Worm (Caenorhabditis elegans) whole organism, mixed stage, embryonic: ENCODE results near the gene vha-20.

Source experiments
- M03D4.4 ChIP-seq: sonication (generic microtip); optimal IDR thresholded peaks from 2 replicates; lab custom pipeline; 2017; ENCODE audit warnings: mild to moderate bottlenecking, missing genetic modification characterization, missing compliant biosample characterization
- bed-3 ChIP-seq: fragments of 200-800 bp; sonication (Bioruptor generic); optimal IDR thresholded peaks from 3 replicates; lab custom pipeline; 2018; ENCODE audit warnings: mild to moderate bottlenecking, missing genetic modification characterization, moderate library complexity, missing compliant biosample characterization
- blmp-1 ChIP-seq: fragments of 150-350 bp; optimal IDR thresholded peaks from 2 replicates; lab custom pipeline; 2014; ENCODE audit warnings: missing biosample characterization, missing genetic modification characterization
- ceh-39 ChIP-seq: fragments of 150-350 bp; optimal IDR thresholded peaks from 2 replicates; lab custom pipeline; 2014; ENCODE audit warnings: missing biosample characterization, missing genetic modification characterization
- ceh-43 ChIP-seq: fragments of 200-800 bp; sonication (Bioruptor generic); optimal IDR thresholded peaks from 2 replicates; lab custom pipeline; 2018; ENCODE audit warnings: mild to moderate bottlenecking, missing genetic modification characterization, moderate library complexity, missing compliant biosample characterization
- ceh-83 ChIP-seq: fragments of 200-800 bp; sonication (Bioruptor generic); optimal IDR thresholded peaks from 2 replicates; lab custom pipeline; 2018; ENCODE audit warnings: mild to moderate bottlenecking, missing genetic modification characterization, missing compliant biosample characterization
- ces-1 ChIP-seq: fragments of 150-350 bp; optimal IDR thresholded peaks from 2 replicates; lab custom pipeline; 2014; ENCODE audit warnings: missing biosample characterization, missing genetic modification reagents, missing genetic modification characterization
- drap-1 ChIP-seq: fragments of 200-800 bp; sonication (Bioruptor generic); optimal IDR thresholded peaks from 3 replicates; lab custom pipeline; 2018; ENCODE audit warnings: mild to moderate bottlenecking, missing genetic modification characterization, missing compliant biosample characterization
- elt-1 ChIP-seq: sonication (generic microtip); optimal IDR thresholded peaks from 2 replicates; lab custom pipeline; 2017; ENCODE audit warnings: missing genetic modification characterization, mild to moderate bottlenecking, missing compliant biosample characterization, antibody characterized with exemption, moderate library complexity, borderline replicate concordance; ENCODE audit not compliant: insufficient read depth
- elt-3 ChIP-seq: fragments of 150-350 bp; optimal IDR thresholded peaks from 2 replicates; lab custom pipeline; 2014; ENCODE audit warnings: missing biosample characterization, missing genetic modification characterization
- flh-1 ChIP-seq: fragments of 200-800 bp; sonication (Bioruptor generic); optimal IDR thresholded peaks from 2 replicates; lab custom pipeline; 2018; ENCODE audit warnings: mild to moderate bottlenecking, missing genetic modification characterization, moderate library complexity, missing compliant biosample characterization
- ham-2 ChIP-seq: fragments of 200-800 bp; sonication (Bioruptor generic); optimal IDR thresholded peaks from 2 replicates; lab custom pipeline; 2018; ENCODE audit warnings: mild to moderate bottlenecking, missing genetic modification characterization, missing compliant biosample characterization
- hlh-1 ChIP-seq: fragments of 150-350 bp; optimal IDR thresholded peaks from 2 replicates; lab custom pipeline; 2014; ENCODE audit warnings: missing biosample characterization, missing genetic modification reagents, missing genetic modification characterization
- lin-13 ChIP-seq: fragments of 150-350 bp; optimal IDR thresholded peaks from 2 replicates; lab custom pipeline; 2014; ENCODE audit warnings: missing biosample characterization, missing genetic modification characterization
- lsy-2 ChIP-seq: fragments of 150-350 bp; optimal IDR thresholded peaks from 2 replicates; lab custom pipeline; 2014; ENCODE audit warnings: missing biosample characterization, missing genetic modification characterization
- mab-5 ChIP-seq: fragments of 150-350 bp; optimal IDR thresholded peaks from 2 replicates; lab custom pipeline; 2014; ENCODE audit warnings: missing biosample characterization, missing genetic modification characterization
- mep-1 ChIP-seq: fragments of 150-350 bp; optimal IDR thresholded peaks from 2 replicates; lab custom pipeline; 2017; ENCODE audit warnings: missing biosample characterization, missing genetic modification reagents, missing genetic modification characterization, inconsistent platforms
- mls-2 ChIP-seq: sonication (generic microtip); optimal IDR thresholded peaks from 2 replicates; lab custom pipeline; 2016; ENCODE audit warnings: mild to moderate bottlenecking, missing genetic modification characterization, moderate library complexity, missing compliant biosample characterization
- nhr-12 ChIP-seq: fragments of 150-350 bp; optimal IDR thresholded peaks from 2 replicates; lab custom pipeline; 2014; ENCODE audit warnings: missing biosample characterization, missing genetic modification characterization
- nhr-2 ChIP-seq: fragments of 150-350 bp; optimal IDR thresholded peaks from 2 replicates; lab custom pipeline; 2014; ENCODE audit warnings: missing biosample characterization, missing genetic modification characterization
- nhr-237 ChIP-seq: fragments of 150-350 bp; optimal IDR thresholded peaks from 2 replicates; lab custom pipeline; 2014; ENCODE audit warnings: missing biosample characterization, missing genetic modification characterization
- nhr-28 ChIP-seq: fragments of 150-350 bp; optimal IDR thresholded peaks from 2 replicates; lab custom pipeline; 2014; ENCODE audit warnings: missing biosample characterization, missing genetic modification characterization
- nhr-76 ChIP-seq: sonication (generic microtip); optimal IDR thresholded peaks from 2 replicates; lab custom pipeline; 2017; ENCODE audit warnings: missing biosample characterization, missing genetic modification characterization
- pha-4 ChIP-seq: fragments of 150-350 bp; optimal IDR thresholded peaks from 2 replicates; lab custom pipeline; 2018; ENCODE audit warnings: missing biosample characterization, missing genetic modification reagents, missing genetic modification characterization
- sem-2 ChIP-seq: fragments of 200-800 bp; sonication (Bioruptor generic); optimal IDR thresholded peaks from 2 replicates; lab custom pipeline; 2018; ENCODE audit warnings: mild to moderate bottlenecking, missing genetic modification characterization, missing compliant biosample characterization
- sptf-1 ChIP-seq: sonication (generic microtip); optimal IDR thresholded peaks from 2 replicates; lab custom pipeline; 2017; ENCODE audit warnings: mild to moderate bottlenecking, missing genetic modification characterization, moderate library complexity, missing compliant biosample characterization
- tbx-8 ChIP-seq: fragments of 200-800 bp; sonication (Bioruptor generic); optimal IDR thresholded peaks from 2 replicates; lab custom pipeline; 2018; ENCODE audit warnings: mild to moderate bottlenecking, missing genetic modification characterization, moderate library complexity, missing compliant biosample characterization
- unc-120 ChIP-seq: sonication (generic microtip); optimal IDR thresholded peaks from 2 replicates; lab custom pipeline; 2017; ENCODE audit warnings: missing genetic modification characterization, missing compliant biosample characterization; ENCODE audit not compliant: poor library complexity, severe bottlenecking
- unc-39 ChIP-seq: fragments of 150-350 bp; optimal IDR thresholded peaks from 2 replicates; lab custom pipeline; 2014; ENCODE audit warnings: missing biosample characterization, missing genetic modification characterization
- unc-62 ChIP-seq: fragments of 150-350 bp; optimal IDR thresholded peaks from 2 replicates; lab custom pipeline; 2014; ENCODE audit warnings: missing biosample characterization, missing genetic modification reagents, missing genetic modification characterization
- zip-8 ChIP-seq: fragments of 150-350 bp; optimal IDR thresholded peaks from 2 replicates; lab custom pipeline; 2014; ENCODE audit warnings: missing biosample characterization, missing genetic modification characterization
- ztf-11 ChIP-seq: fragments of 150-350 bp; optimal IDR thresholded peaks from 2 replicates; lab custom pipeline; 2014; ENCODE audit warnings: missing biosample characterization, missing genetic modification characterization

vha-20 gene

DNA sequence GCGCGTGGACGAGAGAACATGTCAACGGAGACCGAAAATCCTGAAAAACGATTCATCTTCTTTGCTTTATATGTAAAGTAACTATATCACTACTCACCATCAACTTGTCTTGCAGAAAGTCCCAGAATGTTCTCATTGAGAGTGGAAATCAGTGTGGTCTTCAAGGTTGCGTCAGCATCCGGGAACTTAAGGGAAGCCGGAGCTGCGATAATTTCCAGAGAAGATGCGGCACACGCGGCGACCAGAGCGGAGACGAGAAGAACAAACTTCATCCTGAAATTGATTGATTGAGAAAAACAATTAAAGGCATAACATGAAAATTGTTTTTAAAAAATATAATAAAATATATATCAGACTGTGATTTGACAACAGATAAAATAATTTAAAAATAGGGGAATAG is at the start of gene vha-20:
TSS of gene vha-20 (minus strand) at position 273 of the 400 bp plus-strand sequence.
- TF ChIP-seq unc-62 (GFP tag; lab: Kevin White, UChicago) (no peak), nhr-28 (no peak), M03D4.4 (no peak), bed-3 (GFP tag; lab: Kevin White, UChicago) (no peak)

DNA sequence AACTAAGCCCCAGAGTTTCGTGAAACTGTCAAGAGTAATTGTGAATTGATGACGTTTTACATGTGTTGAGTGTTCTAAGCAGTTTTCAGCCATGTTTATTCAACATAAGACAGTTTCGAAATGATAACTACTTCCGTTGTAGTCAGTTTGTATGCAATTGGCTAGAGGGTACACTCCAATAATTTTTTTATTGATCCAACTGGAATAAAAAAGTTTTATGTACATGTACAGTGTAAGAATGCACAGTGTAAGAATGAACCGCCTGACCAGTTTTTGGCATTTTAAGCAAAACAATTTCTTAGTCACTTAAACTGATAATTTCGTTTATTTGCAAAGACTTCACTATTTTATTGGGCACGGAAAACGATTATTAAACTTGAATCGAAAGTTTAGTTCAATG is 49.0 kb upstream of the vha-20 start:
- TF ChIP-seq ceh-43 (GFP tag; lab: Kevin White, UChicago) (no peak), drap-1 (GFP tag; lab: Kevin White, UChicago) (no peak), nhr-28 (no peak), zip-8 (tag; lab: Kevin White, UChicago) (no peak), unc-120 (tag; lab: Kevin White, UChicago) (no peak), nhr-2 (tag; lab: Kevin White, UChicago) (no peak), ces-1 (no peak), elt-1 (tag; lab: Kevin White, UChicago) (no peak), lsy-2 (tag; lab: Kevin White, UChicago) (no peak), nhr-76 (tag; lab: Kevin White, UChicago) (no peak)

DNA sequence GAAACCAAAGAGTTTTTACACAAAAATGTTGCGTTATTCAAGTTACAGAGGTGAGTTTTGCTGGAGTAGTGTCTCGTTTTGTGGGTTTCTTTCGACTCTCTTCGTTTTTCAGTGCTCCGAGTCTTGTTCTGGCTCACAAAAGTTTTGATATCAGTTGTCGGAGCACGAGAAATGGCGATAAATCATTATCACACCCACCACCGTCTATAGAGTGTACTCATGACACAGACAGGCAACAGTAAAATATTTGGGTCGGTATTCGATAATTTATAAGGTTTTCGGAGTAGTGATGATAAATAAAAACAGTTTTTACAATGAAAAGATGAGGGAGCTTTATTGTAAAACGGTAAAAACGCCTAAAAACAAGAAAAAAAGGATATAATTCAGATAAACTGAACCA is 43.6 kb upstream of the vha-20 start, which contains the start of gene ceh-37:
TSS of gene ceh-37 (minus strand) at position 59 of the 400 bp plus-strand sequence.
- no peak for TF ChIP-seq nhr-237 (tag; lab: Kevin White, UChicago)
- no peak for TF ChIP-seq sem-2 (GFP tag; lab: Kevin White, UChicago)
- TF ChIP-seq drap-1 (GFP tag; lab: Kevin White, UChicago): no peak
- no peak for TF ChIP-seq ceh-39 (tag; lab: Kevin White, UChicago)
- TF ChIP-seq ceh-83 (GFP tag; lab: Kevin White, UChicago): no peak
- TF ChIP-seq mls-2 (tag; lab: Kevin White, UChicago): no peak
- no peak for TF ChIP-seq unc-120 (tag; lab: Kevin White, UChicago)
- no peak for TF ChIP-seq unc-62 (GFP tag; lab: Kevin White, UChicago)

DNA sequence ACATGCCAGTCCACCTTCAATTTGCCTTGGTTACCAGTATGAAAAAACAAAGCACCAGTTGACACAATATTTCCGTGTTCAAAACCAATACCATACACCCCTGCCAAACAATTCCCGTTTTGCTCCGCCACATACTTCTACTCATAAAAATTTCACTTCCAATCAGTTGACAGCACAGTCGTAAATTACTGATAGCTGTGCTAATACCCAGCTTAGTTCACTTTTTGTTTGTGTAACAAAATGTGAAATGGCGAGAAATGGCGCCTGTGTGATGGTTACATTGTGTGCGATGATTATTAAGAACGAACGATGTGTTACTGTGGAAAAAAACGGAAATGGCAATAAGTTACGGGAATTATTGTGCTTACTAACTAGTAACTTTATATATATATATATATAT is 42.0 kb upstream of the vha-20 start:
- no peak for TF ChIP-seq mep-1 (tag; lab: Kevin White, UChicago)
- no peak for TF ChIP-seq ceh-43 (GFP tag; lab: Kevin White, UChicago)
- no peak for TF ChIP-seq nhr-28
- no peak for TF ChIP-seq unc-62 (GFP tag; lab: Kevin White, UChicago)
- no peak for TF ChIP-seq nhr-76 (tag; lab: Kevin White, UChicago)
- no peak for TF ChIP-seq flh-1 (GFP tag; lab: Kevin White, UChicago)
- no peak for TF ChIP-seq unc-39 (tag; lab: Kevin White, UChicago)
- TF ChIP-seq, all 35 proteins: peak for 0

DNA sequence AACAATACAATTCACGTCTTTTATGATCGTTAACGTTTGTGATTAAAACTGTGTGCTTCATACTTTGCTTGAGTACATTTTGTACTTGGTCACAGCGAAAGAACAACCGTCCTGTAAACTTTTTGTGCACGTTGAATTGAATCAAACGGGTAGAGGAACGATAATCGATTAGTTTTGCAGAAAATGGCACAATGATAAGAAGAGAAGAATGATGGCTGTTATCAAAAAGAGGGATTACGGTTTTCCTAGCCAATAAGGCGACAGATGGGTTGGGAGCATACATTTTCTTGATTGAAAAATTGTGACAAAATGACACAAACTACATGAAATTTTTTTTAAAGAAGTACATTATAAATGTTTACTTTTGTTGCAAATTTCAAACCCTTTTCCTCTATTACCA is 29.9 kb upstream of the vha-20 start:
- TF ChIP-seq ces-1 (no peak), lin-13 (tag; lab: Kevin White, UChicago) (no peak), ceh-43 (GFP tag; lab: Kevin White, UChicago) (no peak), mep-1 (tag; lab: Kevin White, UChicago) (no peak), nhr-76 (tag; lab: Kevin White, UChicago) (no peak), blmp-1 (tag; lab: Kevin White, UChicago) (no peak), pha-4 (no peak), nhr-12 (tag; lab: Kevin White, UChicago) (no peak), zip-8 (tag; lab: Kevin White, UChicago) (no peak)

DNA sequence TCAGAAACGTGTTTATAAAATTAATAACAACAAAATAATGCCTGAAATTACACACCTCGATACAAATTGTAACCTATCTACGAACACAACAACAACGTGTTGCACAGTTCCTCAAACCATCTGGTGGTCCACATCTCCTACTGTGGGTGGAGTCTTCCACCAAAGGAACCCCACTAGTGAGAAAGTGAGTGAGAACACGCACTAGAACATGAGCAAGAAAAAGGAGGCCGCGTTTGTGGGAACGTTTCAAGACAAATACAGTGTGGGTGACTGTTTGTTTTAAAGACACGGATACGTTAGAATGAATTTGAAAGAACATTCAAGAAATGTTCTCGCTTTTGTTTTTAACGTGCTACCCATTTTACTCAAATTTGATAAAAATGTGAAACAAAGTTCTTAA is 22.2 kb upstream of the vha-20 start, which contains the start of gene ceh-36:
TSS of gene ceh-36 (minus strand) at position 101 of the 400 bp plus-strand sequence.
- TF ChIP-seq ceh-43 (GFP tag; lab: Kevin White, UChicago) (no peak), unc-62 (GFP tag; lab: Kevin White, UChicago) (no peak), blmp-1 (tag; lab: Kevin White, UChicago) (no peak), pha-4 (no peak), flh-1 (GFP tag; lab: Kevin White, UChicago) (no peak), unc-39 (tag; lab: Kevin White, UChicago) (no peak)

DNA sequence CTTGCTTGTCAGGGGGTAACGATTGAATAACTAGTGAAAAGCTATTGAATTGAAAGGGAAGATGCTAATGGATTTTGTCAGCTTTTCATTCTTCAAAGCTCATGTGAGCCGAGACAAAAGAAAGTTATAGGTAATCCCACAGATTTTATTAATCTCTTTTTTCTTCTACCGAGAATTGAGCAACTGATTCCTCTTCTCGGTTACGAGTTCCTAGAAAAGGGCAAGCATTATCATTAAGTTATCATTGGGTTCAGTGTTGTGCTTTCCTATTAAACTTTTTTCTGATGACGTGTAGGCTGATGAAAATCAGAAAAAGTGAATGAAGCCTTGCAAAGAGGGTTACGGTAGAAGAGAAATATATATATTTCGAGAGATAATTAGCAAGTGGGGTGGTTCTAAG is 21.3 kb upstream of the vha-20 start:
- no peak for TF ChIP-seq drap-1 (GFP tag; lab: Kevin White, UChicago)
- no peak for TF ChIP-seq ceh-39 (tag; lab: Kevin White, UChicago)
- no peak for TF ChIP-seq flh-1 (GFP tag; lab: Kevin White, UChicago)
- no peak for TF ChIP-seq unc-39 (tag; lab: Kevin White, UChicago)
- TF ChIP-seq tbx-8 (GFP tag; lab: Kevin White, UChicago): no peak
- TF ChIP-seq mab-5 (tag; lab: Kevin White, UChicago): no peak
- no peak for TF ChIP-seq zip-8 (tag; lab: Kevin White, UChicago)
- TF ChIP-seq sptf-1 (tag; lab: Kevin White, UChicago): no peak
- TF ChIP-seq hlh-1: no peak
- no peak for TF ChIP-seq unc-120 (tag; lab: Kevin White, UChicago)
- no peak for TF ChIP-seq ztf-11 (tag; lab: Kevin White, UChicago)
- no peak for TF ChIP-seq elt-1 (tag; lab: Kevin White, UChicago)
- no peak for TF ChIP-seq nhr-2 (tag; lab: Kevin White, UChicago)
- no peak for TF ChIP-seq ham-2 (GFP tag; lab: Kevin White, UChicago)
- no peak for TF ChIP-seq elt-3 (tag; lab: Kevin White, UChicago)
- no peak for TF ChIP-seq unc-62 (GFP tag; lab: Kevin White, UChicago)
- no peak for TF ChIP-seq M03D4.4
- TF ChIP-seq nhr-12 (tag; lab: Kevin White, UChicago): no peak
- no peak for TF ChIP-seq nhr-237 (tag; lab: Kevin White, UChicago)
